Worm (Caenorhabditis elegans) whole organism, L3 larva: ENCODE measurements around the gene cdc-25.2.

Source experiments
- R02D3.7 ChIP-seq: fragments of 150-350 bp; optimal IDR thresholded peaks from 2 replicates; lab custom pipeline; 2014; ENCODE audit warnings: missing biosample characterization, missing genetic modification characterization
- ZK546.5 ChIP-seq: sonication (generic microtip); optimal IDR thresholded peaks from 2 replicates; lab custom pipeline; 2017; ENCODE audit warnings: missing biosample characterization, missing genetic modification characterization
- aly-2 ChIP-seq: fragments of 150-350 bp; optimal IDR thresholded peaks from 2 replicates; lab custom pipeline; 2014; ENCODE audit warnings: missing biosample characterization, missing genetic modification characterization
- ama-1 ChIP-seq: fragments of 150-350 bp; optimal IDR thresholded peaks from 2 replicates; lab custom pipeline; 2018
- ceh-16 ChIP-seq: sonication (generic microtip); optimal IDR thresholded peaks from 2 replicates; lab custom pipeline; 2017; ENCODE audit warnings: missing biosample characterization, missing genetic modification characterization
- ceh-28 ChIP-seq: fragments of 150-350 bp; optimal IDR thresholded peaks from 2 replicates; lab custom pipeline; 2014; ENCODE audit warnings: missing biosample characterization, missing genetic modification reagents, missing genetic modification characterization
- ceh-82 ChIP-seq: fragments of 150-350 bp; optimal IDR thresholded peaks from 2 replicates; lab custom pipeline; 2014; ENCODE audit warnings: missing biosample characterization, missing genetic modification characterization
- ceh-9 ChIP-seq: sonication (generic microtip); optimal IDR thresholded peaks from 2 replicates; lab custom pipeline; 2018; ENCODE audit warnings: missing biosample characterization, missing genetic modification characterization
- daf-12 ChIP-seq: fragments of 150-350 bp; optimal IDR thresholded peaks from 2 replicates; lab custom pipeline; 2014; ENCODE audit warnings: missing biosample characterization, missing genetic modification reagents, missing genetic modification characterization
- egl-5 ChIP-seq: fragments of 150-350 bp; optimal IDR thresholded peaks from 2 replicates; lab custom pipeline; 2017; ENCODE audit warnings: missing biosample characterization, missing genetic modification reagents, missing genetic modification characterization, inconsistent platforms
- elt-1 ChIP-seq: fragments of 150-350 bp; optimal IDR thresholded peaks from 2 replicates; lab custom pipeline; 2014; ENCODE audit warnings: missing biosample characterization, missing genetic modification characterization
- elt-2 ChIP-seq: sonication (generic microtip); optimal IDR thresholded peaks from 2 replicates; lab custom pipeline; 2016; ENCODE audit warnings: missing genetic modification reagents, mild to moderate bottlenecking, missing genetic modification characterization, missing compliant biosample characterization
- elt-3 ChIP-seq, 3 experiments: fragments of 150-350 bp in 1 of 3; sonication (generic microtip) in 2 of 3; optimal IDR thresholded peaks; 2 replicates in 2 of 3; 4 replicates in 1 of 3; lab custom pipeline; 2014 to 2017; ENCODE audit warnings: missing biosample characterization in 3 of 3, missing genetic modification characterization in 3 of 3
- eor-1 ChIP-seq, 2 experiments: fragments of 150-350 bp; optimal IDR thresholded peaks; 2 replicates each; lab custom pipeline; 2014 to 2018; ENCODE audit warnings: missing biosample characterization in 2 of 2, missing genetic modification characterization in 2 of 2
- fkh-10 ChIP-seq: sonication (generic microtip); optimal IDR thresholded peaks from 2 replicates; lab custom pipeline; 2017; ENCODE audit warnings: missing biosample characterization, missing genetic modification reagents, missing genetic modification characterization
- fkh-2 ChIP-seq: fragments of 150-350 bp; optimal IDR thresholded peaks from 2 replicates; lab custom pipeline; 2014; ENCODE audit warnings: missing biosample characterization, missing genetic modification reagents, missing genetic modification characterization
- fos-1 ChIP-seq: fragments of 150-350 bp; optimal IDR thresholded peaks from 2 replicates; lab custom pipeline; 2014; ENCODE audit warnings: missing biosample characterization, missing genetic modification characterization
- hmg-11 ChIP-seq: sonication (generic microtip); optimal IDR thresholded peaks from 2 replicates; lab custom pipeline; 2016; ENCODE audit warnings: missing genetic modification characterization, missing compliant biosample characterization
- jun-1 ChIP-seq: fragments of 150-350 bp; optimal IDR thresholded peaks from 2 replicates; lab custom pipeline; 2014; ENCODE audit warnings: missing biosample characterization, missing genetic modification reagents, missing genetic modification characterization
- lin-15B ChIP-seq: fragments of 150-350 bp; optimal IDR thresholded peaks from 2 replicates; lab custom pipeline; 2014; ENCODE audit warnings: missing biosample characterization, missing genetic modification characterization
- lin-39 ChIP-seq: fragments of 150-350 bp; optimal IDR thresholded peaks from 2 replicates; lab custom pipeline; 2018; ENCODE audit warnings: missing biosample characterization, missing genetic modification reagents, missing genetic modification characterization
- lsy-12 ChIP-seq: sonication (generic microtip); optimal IDR thresholded peaks from 2 replicates; lab custom pipeline; 2016; ENCODE audit warnings: mild to moderate bottlenecking, missing genetic modification characterization, missing compliant biosample characterization
- mdl-1 ChIP-seq: fragments of 150-350 bp; optimal IDR thresholded peaks from 2 replicates; lab custom pipeline; 2014; ENCODE audit warnings: missing biosample characterization, missing genetic modification characterization
- mml-1 ChIP-seq: fragments of 150-350 bp; sonication (generic microtip); optimal IDR thresholded peaks from 3 replicates; lab custom pipeline; 2014; ENCODE audit warnings: missing biosample characterization, missing genetic modification characterization
- nfya-1 ChIP-seq: sonication (generic microtip); optimal IDR thresholded peaks from 2 replicates; lab custom pipeline; 2017; ENCODE audit warnings: missing genetic modification characterization, mild to moderate bottlenecking, missing compliant biosample characterization, antibody characterized with exemption, moderate library complexity; ENCODE audit not compliant: insufficient read depth
- nhr-11 ChIP-seq: fragments of 150-350 bp; optimal IDR thresholded peaks from 2 replicates; lab custom pipeline; 2014; ENCODE audit warnings: missing biosample characterization, missing genetic modification characterization
- nhr-12 ChIP-seq: fragments of 150-350 bp; optimal IDR thresholded peaks from 2 replicates; lab custom pipeline; 2014; ENCODE audit warnings: missing biosample characterization, missing genetic modification characterization
- nhr-23 ChIP-seq: fragments of 150-350 bp; optimal IDR thresholded peaks from 2 replicates; lab custom pipeline; 2014; ENCODE audit warnings: missing biosample characterization, missing genetic modification reagents, missing genetic modification characterization
- nhr-237 ChIP-seq: fragments of 150-350 bp; optimal IDR thresholded peaks from 2 replicates; lab custom pipeline; 2014; ENCODE audit warnings: missing biosample characterization, missing genetic modification characterization
- nhr-25 ChIP-seq: sonication (generic microtip); optimal IDR thresholded peaks from 2 replicates; lab custom pipeline; 2017; ENCODE audit warnings: missing biosample characterization, missing genetic modification characterization
- nhr-28 ChIP-seq: fragments of 150-350 bp; optimal IDR thresholded peaks from 2 replicates; lab custom pipeline; 2014; ENCODE audit warnings: missing biosample characterization, missing genetic modification characterization
- nhr-43 ChIP-seq: sonication (generic microtip); optimal IDR thresholded peaks from 2 replicates; lab custom pipeline; 2016; ENCODE audit warnings: mild to moderate bottlenecking, missing genetic modification characterization, missing compliant biosample characterization; ENCODE audit not compliant: poor library complexity, severe bottlenecking
- nhr-67 ChIP-seq: fragments of 150-350 bp; optimal IDR thresholded peaks from 2 replicates; lab custom pipeline; 2014; ENCODE audit warnings: missing biosample characterization, missing genetic modification characterization
- nhr-76 ChIP-seq: fragments of 150-350 bp; sonication (generic microtip); optimal IDR thresholded peaks from 5 replicates; lab custom pipeline; 2014; ENCODE audit warnings: missing biosample characterization, missing genetic modification characterization
- nhr-77 ChIP-seq: fragments of 150-350 bp; optimal IDR thresholded peaks from 2 replicates; lab custom pipeline; 2014; ENCODE audit warnings: missing biosample characterization, missing genetic modification characterization
- pha-4 ChIP-seq: fragments of 150-350 bp; optimal IDR thresholded peaks from 2 replicates; lab custom pipeline; 2014; ENCODE audit warnings: missing biosample characterization, missing genetic modification reagents, missing genetic modification characterization
- pqm-1 ChIP-seq: fragments of 150-350 bp; optimal IDR thresholded peaks from 2 replicates; lab custom pipeline; 2017; ENCODE audit warnings: missing biosample characterization, missing genetic modification characterization, inconsistent platforms
- sea-2 ChIP-seq: fragments of 150-350 bp; sonication (generic microtip); optimal IDR thresholded peaks from 4 replicates; lab custom pipeline; 2014; ENCODE audit warnings: missing biosample characterization, missing genetic modification reagents, missing genetic modification characterization
- skn-1 ChIP-seq: fragments of 150-350 bp; optimal IDR thresholded peaks from 2 replicates; lab custom pipeline; 2014; ENCODE audit warnings: missing biosample characterization, missing genetic modification characterization
- snpc-4 ChIP-seq: fragments of 150-350 bp; optimal IDR thresholded peaks from 2 replicates; lab custom pipeline; 2014; ENCODE audit warnings: missing biosample characterization, missing genetic modification characterization
- tbx-2 ChIP-seq: sonication (generic microtip); optimal IDR thresholded peaks from 2 replicates; lab custom pipeline; 2016; ENCODE audit warnings: mild to moderate bottlenecking, missing genetic modification characterization, missing compliant biosample characterization
- unc-39 ChIP-seq: sonication (generic microtip); optimal IDR thresholded peaks from 4 replicates; lab custom pipeline; 2017; ENCODE audit warnings: missing biosample characterization, missing genetic modification characterization
- unc-62 ChIP-seq: fragments of 150-350 bp; sonication (generic microtip); optimal IDR thresholded peaks from 4 replicates; lab custom pipeline; 2014; ENCODE audit warnings: missing biosample characterization, missing genetic modification reagents, missing genetic modification characterization
- zag-1 ChIP-seq: fragments of 150-350 bp; optimal IDR thresholded peaks from 2 replicates; lab custom pipeline; 2014; ENCODE audit warnings: missing biosample characterization, missing genetic modification characterization
- ztf-11 ChIP-seq: fragments of 150-350 bp; optimal IDR thresholded peaks from 2 replicates; lab custom pipeline; 2014; ENCODE audit warnings: missing biosample characterization, missing genetic modification characterization
- ztf-4 ChIP-seq: fragments of 150-350 bp; optimal IDR thresholded peaks from 2 replicates; lab custom pipeline; 2014; ENCODE audit warnings: missing biosample characterization, missing genetic modification characterization

The cdc-25.2 gene

ce11 chrV:1626720-1627119 lies 59.8 kb downstream of the cdc-25.2 start, which contains the start of gene nhr-237:
TSS of gene nhr-237 (minus strand) at chrV:1626820.
- TF ChIP-seq ZK546.5 (tag; lab: Kevin White, UChicago) (peak; percentile 31), lsy-12 (no peak), nhr-12 (no peak)

DNA sequence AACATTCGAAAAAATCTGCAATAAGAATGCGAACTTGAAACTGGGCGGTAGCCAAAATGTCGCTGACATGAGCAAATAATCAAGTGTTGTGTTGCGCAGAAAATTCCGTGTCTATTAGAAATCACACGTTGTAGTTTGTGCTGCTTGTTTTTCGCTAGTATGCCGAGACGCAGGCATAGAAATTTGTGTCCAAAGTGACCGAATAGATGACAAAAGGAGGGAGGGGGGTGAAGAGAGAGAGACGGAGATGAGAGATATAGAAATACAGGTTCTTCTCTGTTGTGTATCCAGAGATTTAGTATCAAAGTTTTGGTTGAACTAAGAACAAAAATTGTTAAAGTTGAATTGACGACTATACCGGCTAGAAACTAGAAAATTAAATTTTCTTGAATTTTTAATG lies 60.4 kb downstream of the cdc-25.2 start:
- TF ChIP-seq fos-1 (tag; lab: Kevin White, UChicago) (no peak), nhr-11 (tag; lab: Kevin White, UChicago) (no peak), fkh-10 (GFP tag; lab: Kevin White, UChicago) (no peak), elt-3 (tag; optimal IDR thresholded peaks at IDR 0.05; lab: Kevin White, UChicago) (no peak), lsy-12 (no peak), ceh-9 (tag; lab: Kevin White, UChicago) (no peak), nhr-12 (no peak), nhr-23 (tag; lab: Kevin White, UChicago) (peak; percentile 49), nhr-67 (tag; lab: Kevin White, UChicago) (no peak), nhr-28 (tag; lab: Kevin White, UChicago) (no peak), unc-62 (GFP tag; lab: Kevin White, UChicago) (no peak), nhr-43 (tag; lab: Kevin White, UChicago) (peak; percentile 78), R02D3.7 (tag; lab: Kevin White, UChicago) (no peak), fkh-2 (no peak), nhr-77 (peak; percentile 44), pha-4 (tag; lab: Kevin White, UChicago) (peak; percentile 54), lin-15B (tag; lab: Kevin White, UChicago) (no peak), snpc-4 (tag; lab: Kevin White, UChicago) (no peak), sea-2 (GFP tag; lab: Kevin White, UChicago) (no peak), nfya-1 (tag; lab: Kevin White, UChicago) (peak; percentile 18), eor-1 (tag; optimal IDR thresholded peaks at IDR 0.05; lab: Kevin White, UChicago) (no peak), jun-1 (no peak), egl-5 (tag; lab: Kevin White, UChicago) (no peak), elt-1 (tag; lab: Kevin White, UChicago) (no peak), mdl-1 (tag; lab: Kevin White, UChicago) (no peak), zag-1 (tag; lab: Kevin White, UChicago) (no peak), aly-2 (tag; lab: Kevin White, UChicago) (no peak), ceh-82 (tag; lab: Kevin White, UChicago) (no peak), nhr-237 (tag; lab: Kevin White, UChicago) (no peak), lin-39 (no peak), nhr-25 (tag; lab: Kevin White, UChicago) (peak; percentile 57), ceh-16 (tag; lab: Kevin White, UChicago) (no peak), ztf-4 (no peak), skn-1 (tag; lab: Kevin White, UChicago) (peak; percentile 39), ztf-11 (tag; lab: Kevin White, UChicago) (no peak), hmg-11 (no peak), mml-1 (no peak), nhr-76 (no peak), ama-1 (lab: Kevin White, UChicago) (no peak), daf-12 (tag; lab: Kevin White, UChicago) (no peak), unc-39 (tag; lab: Kevin White, UChicago) (no peak), ceh-28 (tag; lab: Kevin White, UChicago) (no peak), pqm-1 (no peak), ZK546.5 (tag; lab: Kevin White, UChicago) (no peak), elt-2 (tag; lab: Kevin White, UChicago) (no peak), tbx-2 (tag; lab: Kevin White, UChicago) (no peak)
- TF ChIP-seq, all 47 proteins: peak for 7
